Worm (Caenorhabditis elegans): ENCODE results near the gene lpd-9.

lpd-9 gene

ce11 chrV:10589774-10590528 is 10.8 kb downstream of the lpd-9 start, which contains the start of gene ttr-23:
ttr-23 (minus strand) TSS chrV:10589860.
- no peak for TF ChIP-seq sma-9 (GFP tag; optimal IDR thresholded peaks at IDR 0.05)
- no peak for TF ChIP-seq sma-9 (tag; optimal IDR thresholded peaks at IDR 0.05)
- no peak for TF ChIP-seq nhr-12 (tag; optimal IDR thresholded peaks at IDR 0.05)
- peak; percentile 32 for TF ChIP-seq crh-2 (tag; optimal IDR thresholded peaks at IDR 0.05)
- TF ChIP-seq fos-1 (tag; optimal IDR thresholded peaks at IDR 0.05) = peak; percentile 44
- TF ChIP-seq nhr-21 (tag; optimal IDR thresholded peaks at IDR 0.05) = no peak
- peak; percentile 54 for TF ChIP-seq nhr-129 (tag; optimal IDR thresholded peaks at IDR 0.05)
- no peak for TF ChIP-seq blmp-1 (tag; optimal IDR thresholded peaks at IDR 0.05; ENCODE audit: insufficient read depth)
- TF ChIP-seq R02D3.7 (tag; optimal IDR thresholded peaks at IDR 0.05) = no peak
- TF ChIP-seq nhr-10 (tag; optimal IDR thresholded peaks at IDR 0.05) = no peak
- no peak for TF ChIP-seq unc-39 (tag; optimal IDR thresholded peaks at IDR 0.05)
- no peak for TF ChIP-seq snpc-4 (tag; optimal IDR thresholded peaks at IDR 0.05)
- TF ChIP-seq nhr-25 (tag; optimal IDR thresholded peaks at IDR 0.05) = no peak
- TF ChIP-seq ztf-1 (GFP tag; conservative IDR thresholded peaks at IDR 0.05) = no peak
- no peak for TF ChIP-seq lin-11 (tag; optimal IDR thresholded peaks at IDR 0.05)
- TF ChIP-seq elt-3 (tag; optimal IDR thresholded peaks at IDR 0.05) = no peak
- no peak for TF ChIP-seq ceh-82 (tag; optimal IDR thresholded peaks at IDR 0.05)
- TF ChIP-seq lsy-2 (tag; optimal IDR thresholded peaks at IDR 0.05) = no peak

ce11 chrV:10592479-10592878 is 13.4 kb downstream of the lpd-9 start, which contains the start of gene T21C9.9:
T21C9.9 (minus strand) TSS chrV:10592579.
- TF ChIP-seq unc-39 (tag; optimal IDR thresholded peaks at IDR 0.05) = no peak
- TF ChIP-seq R02D3.7 (tag; optimal IDR thresholded peaks at IDR 0.05) = no peak
- TF ChIP-seq ztf-11 (tag; optimal IDR thresholded peaks at IDR 0.05) = no peak
- no peak for TF ChIP-seq nhr-11 (tag; optimal IDR thresholded peaks at IDR 0.05)
- no peak for TF ChIP-seq gmeb-1 (tag; optimal IDR thresholded peaks at IDR 0.05)
- TF ChIP-seq mdl-1 (tag; optimal IDR thresholded peaks at IDR 0.05) = no peak
- no peak for TF ChIP-seq alr-1 (tag; optimal IDR thresholded peaks at IDR 0.05)
- TF ChIP-seq unc-55 (GFP tag; optimal IDR thresholded peaks at IDR 0.05) = no peak
- no peak for TF ChIP-seq lin-13 (GFP tag; optimal IDR thresholded peaks at IDR 0.05)
- no peak for TF ChIP-seq ztf-4 (tag; optimal IDR thresholded peaks at IDR 0.05)
- TF ChIP-seq ceh-16 (tag; optimal IDR thresholded peaks at IDR 0.05) = no peak
- TF ChIP-seq aly-2 (tag; optimal IDR thresholded peaks at IDR 0.05) = no peak
- no peak for TF ChIP-seq snpc-4 (tag; optimal IDR thresholded peaks at IDR 0.05)

- TF ChIP-seq crh-2 (tag; optimal IDR thresholded peaks at IDR 0.05) (no peak), nhr-129 (tag; optimal IDR thresholded peaks at IDR 0.05) (no peak), elt-1 (tag; optimal IDR thresholded peaks at IDR 0.05) (no peak), nhr-77 (tag; optimal IDR thresholded peaks at IDR 0.05) (no peak), nhr-11 (tag; optimal IDR thresholded peaks at IDR 0.05) (no peak), peb-1 (tag; optimal IDR thresholded peaks at IDR 0.05) (no peak), unc-55 (GFP tag; optimal IDR thresholded peaks at IDR 0.05) (no peak), nhr-23 (tag; optimal IDR thresholded peaks at IDR 0.05) (no peak), zag-1 (tag; optimal IDR thresholded peaks at IDR 0.05) (no peak), fos-1 (tag; optimal IDR thresholded peaks at IDR 0.05) (no peak), mbf-1 (tag; optimal IDR thresholded peaks at IDR 0.05) (no peak), ztf-11 (tag; optimal IDR thresholded peaks at IDR 0.05) (no peak), nhr-6 (tag; optimal IDR thresholded peaks at IDR 0.05) (no peak), mab-5 (tag; optimal IDR thresholded peaks at IDR 0.05) (no peak), elt-3 (tag; optimal IDR thresholded peaks at IDR 0.05) (no peak), R02D3.7 (tag; optimal IDR thresholded peaks at IDR 0.05) (no peak), ceh-16 (tag; optimal IDR thresholded peaks at IDR 0.05) (no peak), blmp-1 (tag; optimal IDR thresholded peaks at IDR 0.05; ENCODE audit: insufficient read depth) (no peak), lsy-2 (tag; optimal IDR thresholded peaks at IDR 0.05) (no peak)
Measured at ce11 chrV:10594810-10595209, 15.7 kb downstream of the lpd-9 start, which contains the start of gene T21C9.11. T21C9.11 (minus strand) TSS chrV:10594910.

ce11 chrV:10597234-10597633 is 18.1 kb downstream of the lpd-9 start, which contains the start of gene T21C9.13:
T21C9.13 (plus strand) TSS chrV:10597266.
- TF ChIP-seq ztf-1 (GFP tag; conservative IDR thresholded peaks at IDR 0.05) = no peak
- TF ChIP-seq F13H6.1 (tag; optimal IDR thresholded peaks at IDR 0.05) = no peak
- no peak for TF ChIP-seq alr-1 (tag; optimal IDR thresholded peaks at IDR 0.05)
- TF ChIP-seq nhr-6 (tag; optimal IDR thresholded peaks at IDR 0.05) = no peak
- no peak for TF ChIP-seq nhr-21 (tag; optimal IDR thresholded peaks at IDR 0.05)
- TF ChIP-seq R02D3.7 (tag; optimal IDR thresholded peaks at IDR 0.05) = no peak
- no peak for TF ChIP-seq unc-39 (tag; optimal IDR thresholded peaks at IDR 0.05)
- TF ChIP-seq nhr-11 (tag; optimal IDR thresholded peaks at IDR 0.05) = no peak
- TF ChIP-seq aly-2 (tag; optimal IDR thresholded peaks at IDR 0.05) = no peak
- TF ChIP-seq fos-1 (tag; optimal IDR thresholded peaks at IDR 0.05) = no peak
- TF ChIP-seq mab-5 (tag; optimal IDR thresholded peaks at IDR 0.05) = no peak
- TF ChIP-seq sem-4 (tag; optimal IDR thresholded peaks at IDR 0.05) = no peak
- no peak for TF ChIP-seq nhr-77 (tag; optimal IDR thresholded peaks at IDR 0.05)
- TF ChIP-seq lsy-2 (tag; optimal IDR thresholded peaks at IDR 0.05) = no peak
- TF ChIP-seq ztf-4 (tag; optimal IDR thresholded peaks at IDR 0.05) = no peak
- no peak for TF ChIP-seq ama-1 (optimal IDR thresholded peaks at IDR 0.05)
- no peak for TF ChIP-seq unc-62 (GFP tag; optimal IDR thresholded peaks at IDR 0.05)
- no peak for TF ChIP-seq lin-39 (tag; optimal IDR thresholded peaks at IDR 0.05)

Measured in whole organism, L2 larva.